Worm (Caenorhabditis elegans) whole organism, midembryonic: ENCODE results near the gene E04F6.10.

Source experiments
- T22C8.4 ChIP-seq: fragments of 200-800 bp; sonication (Bioruptor generic); IDR thresholded peaks from 2 replicates; pipeline ENCODE4 v1.3.6; 2022; ENCODE audit warnings: missing genetic modification characterization, missing compliant biosample characterization
- cog-1 ChIP-seq: sonication (generic microtip); optimal IDR thresholded peaks from 2 replicates; lab custom pipeline; 2016; ENCODE audit warnings: missing genetic modification characterization, missing compliant biosample characterization
- flt-1 ChIP-seq: fragments of 200-800 bp; sonication (Bioruptor generic); IDR thresholded peaks from 2 replicates; pipeline ENCODE4 v1.3.6; 2022; ENCODE audit warnings: missing genetic modification characterization, missing compliant biosample characterization
- klf-2 ChIP-seq: fragments of 200-800 bp; sonication (Bioruptor generic); conservative IDR thresholded peaks from 2 replicates; pipeline ENCODE4 v1.3.6; 2022; ENCODE audit warnings: missing genetic modification reagents, missing genetic modification characterization, missing compliant biosample characterization
- med-1 ChIP-seq: sonication (generic microtip); optimal IDR thresholded peaks from 2 replicates; lab custom pipeline; 2017; ENCODE audit warnings: missing genetic modification characterization, mild to moderate bottlenecking, missing compliant biosample characterization, antibody characterized with exemption, missing genetic modification reagents; ENCODE audit not compliant: insufficient read depth
- ref-1 ChIP-seq: fragments of 200-800 bp; sonication (Bioruptor generic); conservative IDR thresholded peaks from 2 replicates; pipeline ENCODE4 v1.3.6; 2022; ENCODE audit warnings: missing genetic modification reagents, missing genetic modification characterization, missing compliant biosample characterization
- tab-1 ChIP-seq: fragments of 200-800 bp; sonication (Bioruptor generic); IDR thresholded peaks from 2 replicates; pipeline ENCODE4 v1.3.6; 2022; ENCODE audit warnings: missing genetic modification characterization, missing compliant biosample characterization
- ztf-23 ChIP-seq: fragments of 200-800 bp; sonication (Bioruptor generic); IDR thresholded peaks from 2 replicates; pipeline ENCODE4 v1.3.6; 2022; ENCODE audit warnings: missing genetic modification reagents, missing genetic modification characterization, missing compliant biosample characterization
- ztf-29 ChIP-seq: fragments of 200-800 bp; sonication (Bioruptor generic); IDR thresholded peaks from 2 replicates; pipeline ENCODE4 v1.3.6; 2022; ENCODE audit warnings: missing genetic modification reagents, missing genetic modification characterization, missing compliant biosample characterization

ce11 chrII:7239705-7240104 is 22.8 kb upstream of the E04F6.10 start:
- TF ChIP-seq ztf-23 (GFP tag; lab: Robert Waterston, UW), result no peak
- no peak for TF ChIP-seq T22C8.4 (GFP tag; lab: Robert Waterston, UW)
- TF ChIP-seq ref-1 (GFP tag; lab: Robert Waterston, UW), result no peak
- no peak for TF ChIP-seq med-1 (GFP tag; lab: Kevin White, UChicago)
- TF ChIP-seq klf-2 (GFP tag; lab: Robert Waterston, UW), result no peak
- no peak for TF ChIP-seq flt-1
- no peak for TF ChIP-seq cog-1 (tag; lab: Kevin White, UChicago)
- no peak for TF ChIP-seq ztf-29 (GFP tag; lab: Robert Waterston, UW)
- no peak for TF ChIP-seq tab-1 (GFP tag; lab: Robert Waterston, UW)
